Fruit fly (Drosophila melanogaster) whole organism, wandering third instar larva: ENCODE data around the gene CG13126.

Experiments used
- Hr83 ChIP-seq: fragments of 200-300 bp; sonication (Bioruptor generic); optimal IDR thresholded peaks from 2 replicates; lab custom pipeline; 2016; ENCODE audit warnings: missing biosample characterization, mild to moderate bottlenecking, missing genetic modification characterization, moderate library complexity; ENCODE audit not compliant: poor library complexity, severe bottlenecking
- Mio ChIP-seq: sonication (Bioruptor generic); optimal IDR thresholded peaks from 2 replicates; lab custom pipeline; 2016; ENCODE audit warnings: missing biosample characterization, missing genetic modification characterization
- OdsH ChIP-seq: fragments of 200-800 bp; sonication (Bioruptor generic); optimal IDR thresholded peaks from 2 replicates; lab custom pipeline; 2016; ENCODE audit warnings: missing biosample characterization, mild to moderate bottlenecking, missing genetic modification characterization
- foxo ChIP-seq, 2 experiments: fragments of 200-800 bp; sonication (Bioruptor generic); optimal IDR thresholded peaks; 2 replicates in 1 of 2; 3 replicates in 1 of 2; lab custom pipeline; 2016 to 2017; ENCODE audit warnings: missing biosample characterization in 2 of 2, missing genetic modification characterization in 2 of 2
- psq ChIP-seq: fragments of 200-800 bp; sonication (Bioruptor generic); optimal IDR thresholded peaks from 3 replicates; lab custom pipeline; 2017; ENCODE audit warnings: missing biosample characterization, mild to moderate bottlenecking, missing genetic modification characterization, moderate library complexity
- rgr ChIP-seq: fragments of 200-800 bp; sonication (Bioruptor generic); optimal IDR thresholded peaks from 3 replicates; lab custom pipeline; 2016; ENCODE audit warnings: missing biosample characterization, mild to moderate bottlenecking, missing genetic modification characterization

DNA sequence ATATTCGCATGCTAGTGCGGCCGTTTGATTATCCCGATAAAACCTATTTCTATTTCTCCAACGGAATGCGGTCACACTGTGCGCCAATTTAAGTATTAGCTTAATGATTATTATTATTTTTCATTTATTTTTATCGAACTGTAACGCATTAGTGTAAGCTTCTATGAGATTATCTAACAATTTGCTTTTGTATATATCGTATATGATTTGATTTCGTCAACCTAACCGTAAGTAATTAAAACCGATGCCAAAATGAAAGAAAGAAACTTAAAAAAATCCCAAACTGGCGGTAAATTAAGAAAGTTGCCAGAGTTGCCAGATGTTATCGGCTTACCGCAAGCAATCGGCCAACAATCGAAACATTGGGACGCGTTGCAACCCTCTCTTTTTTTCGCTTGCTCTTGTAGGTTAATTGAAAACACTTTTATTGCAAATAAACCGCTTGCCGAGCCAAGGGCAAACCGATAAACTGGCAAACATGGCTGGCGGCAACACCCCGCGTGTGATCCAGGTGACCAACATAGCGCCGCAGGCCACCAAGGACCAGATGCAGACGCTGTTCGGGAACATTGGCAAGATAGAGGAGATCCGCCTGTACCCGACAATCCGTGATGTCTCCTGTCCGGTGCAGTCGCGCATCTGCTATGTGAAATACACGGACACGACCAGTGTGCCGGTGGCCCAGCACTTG lies 41.3 kb downstream of the CG13126 start, which contains the start of the genes Etl1 and Srp54:
- TF ChIP-seq Mio (GFP tag; lab: Kevin White, UChicago) (no peak), Hr83 (peak; percentile 2), psq (GFP tag; lab: Kevin White, UChicago) (no peak), rgr (no peak), OdsH (GFP tag; lab: Kevin White, UChicago) (no peak), foxo (GFP tag; optimal IDR thresholded peaks at IDR 0.05; lab: Kevin White, UChicago) (peak in 1 of 2 experiments; percentile 25)
